Worm (Caenorhabditis elegans): ENCODE measurements around the gene met-2.
A peak's percentile ranks its signal among the peaks of the same experiment; 100 is the strongest.

Gene met-2

ce11 chrIII:8417192-8417967 lies 42.3 kb downstream of the met-2 start:
- TF ChIP-seq lin-13 (GFP tag; optimal IDR thresholded peaks at IDR 0.05) (peak; percentile 93), unc-55 (GFP tag; optimal IDR thresholded peaks at IDR 0.05) (peak; percentile 85), Y55F3AM.14 (GFP tag; optimal IDR thresholded peaks at IDR 0.05) (peak; percentile 88), nhr-11 (tag; optimal IDR thresholded peaks at IDR 0.05) (no peak), nhr-129 (tag; optimal IDR thresholded peaks at IDR 0.05) (peak; percentile 97), ZK546.5 (tag; optimal IDR thresholded peaks at IDR 0.05) (peak; percentile 60), sma-3 (GFP tag; optimal IDR thresholded peaks at IDR 0.05) (peak; percentile 90), mdl-1 (tag; optimal IDR thresholded peaks at IDR 0.05) (peak; percentile 74 to 90), mab-5 (tag; optimal IDR thresholded peaks at IDR 0.05) (peak; percentile 95), nhr-23 (tag; optimal IDR thresholded peaks at IDR 0.05) (no peak), egl-27 (tag; optimal IDR thresholded peaks at IDR 0.05) (peak; percentile 77), sma-9 (GFP tag; optimal IDR thresholded peaks at IDR 0.05) (peak; percentile 89), sma-9 (tag; optimal IDR thresholded peaks at IDR 0.05) (no peak), ceh-16 (tag; optimal IDR thresholded peaks at IDR 0.05) (peak; percentile 20), nhr-12 (tag; optimal IDR thresholded peaks at IDR 0.05) (peak; percentile 62), alr-1 (tag; optimal IDR thresholded peaks at IDR 0.05) (no peak), ama-1 (optimal IDR thresholded peaks at IDR 0.05) (no peak), snpc-4 (tag; optimal IDR thresholded peaks at IDR 0.05) (peak; percentile 64), sem-4 (tag; optimal IDR thresholded peaks at IDR 0.05) (peak; percentile 93), F13H6.1 (tag; optimal IDR thresholded peaks at IDR 0.05) (peak; percentile 98), nhr-10 (tag; optimal IDR thresholded peaks at IDR 0.05) (peak; percentile 67), unc-62 (GFP tag; optimal IDR thresholded peaks at IDR 0.05) (peak; percentile 79), nhr-77 (tag; optimal IDR thresholded peaks at IDR 0.05) (no peak), fos-1 (tag; optimal IDR thresholded peaks at IDR 0.05) (peak; percentile 88), C34F6.9 (tag; optimal IDR thresholded peaks at IDR 0.05) (peak; percentile 93), aly-2 (tag; optimal IDR thresholded peaks at IDR 0.05) (no peak), R02D3.7 (tag; optimal IDR thresholded peaks at IDR 0.05) (peak; percentile 59), unc-39 (tag; optimal IDR thresholded peaks at IDR 0.05) (no peak), nhr-25 (tag; optimal IDR thresholded peaks at IDR 0.05) (peak; percentile 90), lsy-2 (tag; optimal IDR thresholded peaks at IDR 0.05) (peak; percentile 95 to 99), nhr-237 (tag; optimal IDR thresholded peaks at IDR 0.05) (no peak), zag-1 (tag; optimal IDR thresholded peaks at IDR 0.05) (peak; percentile 89), gmeb-1 (tag; optimal IDR thresholded peaks at IDR 0.05) (peak; percentile 73), ztf-4 (tag; optimal IDR thresholded peaks at IDR 0.05) (peak; percentile 91), nhr-21 (tag; optimal IDR thresholded peaks at IDR 0.05) (peak; percentile 90), dmd-4 (tag; optimal IDR thresholded peaks at IDR 0.05) (no peak), crh-2 (tag; optimal IDR thresholded peaks at IDR 0.05) (peak; percentile 96), elt-1 (tag; optimal IDR thresholded peaks at IDR 0.05) (no peak), mbf-1 (tag; optimal IDR thresholded peaks at IDR 0.05) (no peak), ceh-82 (tag; optimal IDR thresholded peaks at IDR 0.05) (peak; percentile 49), nhr-6 (tag; optimal IDR thresholded peaks at IDR 0.05) (peak; percentile 91), elt-3 (tag; optimal IDR thresholded peaks at IDR 0.05) (no peak), ztf-1 (GFP tag; conservative IDR thresholded peaks at IDR 0.05) (no peak), lin-39 (tag; optimal IDR thresholded peaks at IDR 0.05) (peak; percentile 90), skn-1 (tag; optimal IDR thresholded peaks at IDR 0.05) (no peak), ztf-11 (tag; optimal IDR thresholded peaks at IDR 0.05) (peak; percentile 49), lin-11 (tag; optimal IDR thresholded peaks at IDR 0.05) (peak; percentile 94), peb-1 (tag; optimal IDR thresholded peaks at IDR 0.05) (no peak), blmp-1 (tag; optimal IDR thresholded peaks at IDR 0.05; ENCODE audit: insufficient read depth) (peak; percentile 77)

All from whole organism, L2 larva.